Fruit fly (Drosophila melanogaster) whole organism, embryonic: ENCODE results near the gene CG8526.

Source experiments
- Atf-2 ChIP-seq: fragments of 200-800 bp; sonication (Bioruptor generic); optimal IDR thresholded peaks from 2 replicates; lab custom pipeline; 2016; ENCODE audit warnings: missing biosample characterization, missing genetic modification characterization
- Bdp1 ChIP-seq: fragments of 200-800 bp; sonication (Bioruptor generic); optimal IDR thresholded peaks from 3 replicates; lab custom pipeline; 2016; ENCODE audit warnings: missing biosample characterization, missing genetic modification characterization
- CG10209 ChIP-seq: fragments of 200-800 bp; sonication (Bioruptor generic); optimal IDR thresholded peaks from 3 replicates; lab custom pipeline; 2017; ENCODE audit warnings: missing biosample characterization, mild to moderate bottlenecking, missing genetic modification characterization, missing genetic modification reagents
- CG10654 ChIP-seq: fragments of 200-800 bp; sonication (Bioruptor generic); optimal IDR thresholded peaks from 2 replicates; lab custom pipeline; 2016; ENCODE audit warnings: missing biosample characterization, missing genetic modification characterization
- CG12155 ChIP-seq: fragments of 200-800 bp; sonication (Bioruptor generic); optimal IDR thresholded peaks from 3 replicates; lab custom pipeline; 2016; ENCODE audit warnings: missing biosample characterization, missing genetic modification characterization
- CG12744 ChIP-seq: fragments of 200-800 bp; sonication (Bioruptor generic); optimal IDR thresholded peaks from 2 replicates; lab custom pipeline; 2016; ENCODE audit warnings: missing biosample characterization, missing genetic modification characterization
- CG13624 ChIP-seq: fragments of 200-800 bp; sonication (Bioruptor generic); optimal IDR thresholded peaks from 2 replicates; lab custom pipeline; 2016; ENCODE audit warnings: missing biosample characterization, missing genetic modification characterization
- CG13775 ChIP-seq: fragments of 200-800 bp; sonication (Bioruptor generic); optimal IDR thresholded peaks from 3 replicates; lab custom pipeline; 2017; ENCODE audit warnings: missing biosample characterization, mild to moderate bottlenecking, missing genetic modification characterization
- CG14441 ChIP-seq: fragments of 200-800 bp; sonication (Bioruptor generic); IDR thresholded peaks from 2 replicates; pipeline ENCODE4 v1.3.6; 2022; ENCODE audit warnings: missing biosample characterization, missing genetic modification characterization
- CG14710 ChIP-seq: fragments of 200-800 bp; sonication (Bioruptor generic); optimal IDR thresholded peaks from 3 replicates; lab custom pipeline; 2019; ENCODE audit warnings: missing biosample characterization, mild to moderate bottlenecking, missing genetic modification characterization, moderate library complexity
- CG15696 ChIP-seq: fragments of 200-800 bp; sonication (Bioruptor generic); optimal IDR thresholded peaks from 2 replicates; lab custom pipeline; 2019; ENCODE audit warnings: missing biosample characterization, mild to moderate bottlenecking, missing genetic modification characterization, moderate library complexity
- CG2120 ChIP-seq: fragments of 200-800 bp; sonication (Bioruptor generic); optimal IDR thresholded peaks from 3 replicates; lab custom pipeline; 2016; ENCODE audit warnings: missing biosample characterization, missing genetic modification characterization
- CG30020 ChIP-seq: fragments of 200-800 bp; optimal IDR thresholded peaks from 2 replicates; lab custom pipeline; 2019; ENCODE audit warnings: missing biosample characterization, mild to moderate bottlenecking, missing genetic modification characterization, moderate library complexity
- CG30403 ChIP-seq: fragments of 200-800 bp; sonication (Bioruptor generic); optimal IDR thresholded peaks from 3 replicates; lab custom pipeline; 2016; ENCODE audit warnings: missing biosample characterization, missing genetic modification characterization
- CG3847 ChIP-seq: fragments of 200-800 bp; sonication (Bioruptor generic); IDR thresholded peaks from 2 replicates; pipeline ENCODE4 v1.3.6; 2022; ENCODE audit warnings: missing biosample characterization, missing genetic modification characterization
- CG4730 ChIP-seq: fragments of 200-800 bp; sonication (Bioruptor generic); IDR thresholded peaks from 2 replicates; pipeline ENCODE4 v1.3.6; 2022; ENCODE audit warnings: missing biosample characterization, missing genetic modification characterization
- CG4820 ChIP-seq: fragments of 200-800 bp; sonication (Bioruptor generic); optimal IDR thresholded peaks from 3 replicates; lab custom pipeline; 2016; ENCODE audit warnings: missing biosample characterization, missing genetic modification characterization
- CG5245 ChIP-seq: fragments of 200-800 bp; sonication (Bioruptor generic); optimal IDR thresholded peaks from 3 replicates; lab custom pipeline; 2016; ENCODE audit warnings: missing biosample characterization, missing genetic modification characterization
- CG6765 ChIP-seq: fragments of 200-800 bp; sonication (Bioruptor generic); optimal IDR thresholded peaks from 3 replicates; lab custom pipeline; 2017; ENCODE audit warnings: missing biosample characterization, mild to moderate bottlenecking, missing genetic modification characterization
- CG7963 ChIP-seq: fragments of 200-800 bp; sonication (Bioruptor generic); IDR thresholded peaks from 3 replicates; pipeline ENCODE4 v1.3.6; 2022; ENCODE audit warnings: missing biosample characterization, missing genetic modification characterization; ENCODE audit not compliant: partially characterized antibody
- CG9727 ChIP-seq: fragments of 200-800 bp; sonication (Bioruptor generic); optimal IDR thresholded peaks from 3 replicates; lab custom pipeline; 2017; ENCODE audit warnings: missing biosample characterization, mild to moderate bottlenecking, missing genetic modification characterization
- CHES-1-like ChIP-seq: fragments of 200-800 bp; sonication (Bioruptor generic); optimal IDR thresholded peaks from 2 replicates; lab custom pipeline; 2016; ENCODE audit warnings: missing biosample characterization, missing genetic modification characterization
- Chrac-16 ChIP-seq: fragments of 200-800 bp; sonication (Bioruptor generic); optimal IDR thresholded peaks from 3 replicates; lab custom pipeline; 2016; ENCODE audit warnings: missing biosample characterization, missing genetic modification characterization
- Dp ChIP-seq: fragments of 200-800 bp; sonication (Bioruptor generic); optimal IDR thresholded peaks from 2 replicates; lab custom pipeline; 2018; ENCODE audit warnings: missing biosample characterization, mild to moderate bottlenecking, missing genetic modification characterization, moderate library complexity
- Hr3 ChIP-seq: fragments of 200-800 bp; sonication (Bioruptor generic); optimal IDR thresholded peaks from 3 replicates; lab custom pipeline; 2016; ENCODE audit warnings: missing biosample characterization, missing genetic modification characterization
- NfI ChIP-seq: fragments of 200-800 bp; sonication (Bioruptor generic); optimal IDR thresholded peaks from 3 replicates; lab custom pipeline; 2018; ENCODE audit warnings: missing biosample characterization, mild to moderate bottlenecking, missing genetic modification characterization, moderate library complexity
- Trl ChIP-seq, 3 experiments: fragments of >200 bp in 2 of 3; fragments of 200-800 bp in 1 of 3; sonication (Bioruptor generic) in 1 of 3; optimal IDR thresholded peaks; 2 replicates in 1 of 3; 3 replicates in 2 of 3; lab custom pipeline; 2016 to 2017; ENCODE audit warnings: missing biosample characterization in 1 of 3, missing genetic modification characterization in 1 of 3
- ab ChIP-seq: fragments of 200-800 bp; sonication (Bioruptor generic); optimal IDR thresholded peaks from 2 replicates; lab custom pipeline; 2016; ENCODE audit warnings: missing biosample characterization, missing genetic modification characterization
- bigmax ChIP-seq: fragments of 200-800 bp; sonication (Bioruptor generic); optimal IDR thresholded peaks from 2 replicates; lab custom pipeline; 2018; ENCODE audit warnings: missing biosample characterization, mild to moderate bottlenecking, missing genetic modification characterization
- bowl ChIP-seq: fragments of 200-800 bp; sonication (Bioruptor generic); IDR thresholded peaks from 2 replicates; pipeline ENCODE4 v1.3.6; 2022; ENCODE audit warnings: missing biosample characterization, missing genetic modification characterization
- bsh ChIP-seq, 2 experiments: fragments of 200-800 bp; sonication (Bioruptor generic); optimal IDR thresholded peaks; 2 replicates each; lab custom pipeline; 2017 to 2018; ENCODE audit warnings: mild to moderate bottlenecking in 2 of 2, missing biosample characterization in 2 of 2, missing genetic modification characterization in 2 of 2, moderate library complexity in 1 of 2
- chn ChIP-seq: fragments of 200-800 bp; sonication (Bioruptor generic); optimal IDR thresholded peaks from 2 replicates; lab custom pipeline; 2016; ENCODE audit warnings: missing biosample characterization, missing genetic modification characterization
- crp ChIP-seq, 2 experiments: fragments of 200-800 bp; sonication (Bioruptor generic); optimal IDR thresholded peaks; 2 replicates in 1 of 2; 3 replicates in 1 of 2; lab custom pipeline; 2017; ENCODE audit warnings: missing biosample characterization in 2 of 2, missing genetic modification characterization in 2 of 2, mild to moderate bottlenecking in 1 of 2, moderate library complexity in 1 of 2
- dm ChIP-seq: fragments of 200-800 bp; sonication (Bioruptor generic); optimal IDR thresholded peaks from 3 replicates; lab custom pipeline; 2016; ENCODE audit warnings: missing biosample characterization, missing genetic modification characterization
- ewg ChIP-seq: fragments of 200-800 bp; sonication (Bioruptor generic); optimal IDR thresholded peaks from 3 replicates; lab custom pipeline; 2017; ENCODE audit warnings: mild to moderate bottlenecking, missing biosample characterization, missing genetic modification reagents, missing genetic modification characterization
- gfzf ChIP-seq: fragments of 200-800 bp; sonication (Bioruptor generic); optimal IDR thresholded peaks from 2 replicates; lab custom pipeline; 2016; ENCODE audit warnings: missing biosample characterization, mild to moderate bottlenecking, missing genetic modification characterization, moderate library complexity
- grau ChIP-seq: fragments of 200-800 bp; optimal IDR thresholded peaks from 3 replicates; lab custom pipeline; 2019; ENCODE audit warnings: missing biosample characterization, mild to moderate bottlenecking, missing genetic modification characterization, moderate library complexity
- lbe ChIP-seq: fragments of 200-800 bp; sonication (Bioruptor generic); optimal IDR thresholded peaks from 2 replicates; lab custom pipeline; 2016; ENCODE audit warnings: missing biosample characterization, mild to moderate bottlenecking, missing genetic modification characterization
- pan ChIP-seq, 4 experiments: fragments of >200 bp in 3 of 4; fragments of 200-800 bp in 1 of 4; sonication (Bioruptor generic) in 1 of 4; optimal IDR thresholded peaks in 3 of 4; IDR thresholded peaks in 1 of 4; 2 replicates each; pipeline versions ENCODE4 v1.3.6 to Lab custom; 2017 to 2022; ENCODE audit warnings: missing biosample characterization in 2 of 4, missing genetic modification characterization in 2 of 4, mixed read lengths in 1 of 4
- pho ChIP-seq: fragments of 200-800 bp; sonication (Bioruptor generic); optimal IDR thresholded peaks from 2 replicates; lab custom pipeline; 2016; ENCODE audit warnings: missing biosample characterization, missing genetic modification characterization
- shn ChIP-seq: fragments of 200-800 bp; sonication (Bioruptor generic); optimal IDR thresholded peaks from 3 replicates; lab custom pipeline; 2016; ENCODE audit warnings: missing biosample characterization, missing genetic modification characterization
- slbo ChIP-seq: fragments of 200-800 bp; sonication (Bioruptor generic); IDR thresholded peaks from 2 replicates; pipeline ENCODE4 v1.3.6; 2022; ENCODE audit warnings: missing biosample characterization, missing genetic modification characterization
- sna ChIP-seq: fragments of 200-800 bp; sonication (Bioruptor generic); IDR thresholded peaks from 2 replicates; pipeline ENCODE4 v1.3.6; 2022; ENCODE audit warnings: missing biosample characterization, missing genetic modification characterization; ENCODE audit not compliant: partially characterized antibody
- sob ChIP-seq: fragments of 200-800 bp; sonication (Bioruptor generic); IDR thresholded peaks from 2 replicates; pipeline ENCODE4 v1.3.6; 2022; ENCODE audit warnings: missing biosample characterization, missing genetic modification characterization
- sug ChIP-seq: fragments of 200-800 bp; optimal IDR thresholded peaks from 2 replicates; lab custom pipeline; 2019; ENCODE audit warnings: missing biosample characterization, mild to moderate bottlenecking, missing genetic modification characterization, moderate library complexity
- tgo ChIP-seq: fragments of 200-800 bp; sonication (Bioruptor generic); IDR thresholded peaks from 3 replicates; pipeline ENCODE4 v1.3.6; 2022; ENCODE audit warnings: missing biosample characterization, missing genetic modification characterization
- tll ChIP-seq, 2 experiments: fragments of 200-800 bp in 1 of 2; fragments of >200 bp in 1 of 2; sonication (Bioruptor generic) in 1 of 2; optimal IDR thresholded peaks; 2 replicates each; lab custom pipeline; 2017 to 2019; ENCODE audit warnings: missing biosample characterization in 2 of 2, missing genetic modification characterization in 2 of 2, mild to moderate bottlenecking in 1 of 2, moderate library complexity in 1 of 2
- vvl ChIP-seq: fragments of 200-800 bp; sonication (Bioruptor generic); IDR thresholded peaks from 2 replicates; pipeline ENCODE4 v1.3.6; 2022; ENCODE audit warnings: missing biosample characterization, missing genetic modification characterization

CG8526 gene

dm6 chr3R:9791177-9791806 lies 9.8 kb upstream of the CG8526 start, which contains the start of the genes CG12945 and CG8507 (continued):
- TF ChIP-seq ab (GFP tag; lab: Kevin White, UChicago) (no peak), CG14441 (GFP tag; lab: Robert Waterston, UW) (0 out of 2 replicates have a peak, but pooled peaks have one; percentile 17), Hr3 (GFP tag; lab: Kevin White, UChicago) (peak; percentile 26), CG13624 (GFP tag; lab: Kevin White, UChicago) (peak; percentile 42), CG4730 (no peak), ewg (no peak), CG4820 (GFP tag; lab: Kevin White, UChicago) (peak; percentile 39), CHES-1-like (peak; percentile 54), tgo (GFP tag; lab: Robert Waterston, UW) (peak; percentile 56; the same call in 2 of the 3 replicates), CG12744 (peak; percentile 43), CG3847 (peak; percentile 81), shn (GFP tag; lab: Kevin White, UChicago) (peak; percentile 53), bowl (GFP tag; lab: Robert Waterston, UW) (no peak), pho (GFP tag; lab: Kevin White, UChicago) (peak; percentile 33), dm (GFP tag; lab: Kevin White, UChicago) (peak; percentile 34), tll (GFP tag; optimal IDR thresholded peaks at IDR 0.05; lab: Kevin White, UChicago) (peak in 1 of 2 experiments; percentile 47), chn (GFP tag; lab: Kevin White, UChicago) (peak; percentile 41), lbe (GFP tag; lab: Kevin White, UChicago) (peak; percentile 3), gfzf (GFP tag; lab: Kevin White, UChicago) (peak; percentile 79), CG14710 (tag; lab: Kevin White, UChicago) (peak; percentile 70), CG7963 (no peak), grau (tag; lab: Kevin White, UChicago) (peak; percentile 63), CG6765 (no peak), CG13775 (GFP tag; lab: Kevin White, UChicago) (peak; percentile 58), sna (GFP tag; lab: Robert Waterston, UW) (no peak), CG15696 (tag; lab: Kevin White, UChicago) (peak; percentile 48), CG12155 (GFP tag; lab: Kevin White, UChicago) (peak; percentile 35), CG5245 (GFP tag; lab: Kevin White, UChicago) (peak; percentile 2), CG9727 (peak; percentile 42), Dp (GFP tag; lab: Kevin White, UChicago) (peak; percentile 32), CG10209 (GFP tag; lab: Kevin White, UChicago) (peak; percentile 16), sug (peak; percentile 71), crp (GFP tag; optimal IDR thresholded peaks at IDR 0.05; lab: Kevin White, UChicago) (peak in 1 of 2 experiments; percentile 8), sob (GFP tag; lab: Robert Waterston, UW) (peak; percentile 8; the same call in 1 of the 2 replicates), bsh (GFP tag; optimal IDR thresholded peaks at IDR 0.05; lab: Kevin White, UChicago) (peak in 1 of 2 experiments; percentile 20), Atf-2 (GFP tag; lab: Kevin White, UChicago) (peak; percentile 53), bigmax (GFP tag; lab: Kevin White, UChicago) (no peak), pan (optimal IDR thresholded peaks at IDR 0.05; lab: Kevin White, UChicago) (no peak), pan (GFP tag; optimal IDR thresholded peaks at IDR 0.05 in 1 of 2, IDR thresholded peaks at IDR 0.05 in 1 of 2) (no peak), slbo (GFP tag; lab: Robert Waterston, UW) (peak; percentile 47; the same call in 1 of the 2 replicates), CG10654 (GFP tag; lab: Kevin White, UChicago) (peak; percentile 4), CG30020 (peak; percentile 52), Bdp1 (GFP tag; lab: Kevin White, UChicago) (peak; percentile 14), Trl (optimal IDR thresholded peaks at IDR 0.05; lab: Kevin White, UChicago) (no peak), Trl (GFP tag; optimal IDR thresholded peaks at IDR 0.05; lab: Kevin White, UChicago) (peak; percentile 4), vvl (GFP tag; lab: Robert Waterston, UW) (peak; percentile 31; the same call in 1 of the 2 replicates), CG30403 (GFP tag; lab: Kevin White, UChicago) (peak; percentile 67), Chrac-16 (peak; percentile 28), CG2120 (GFP tag; lab: Kevin White, UChicago) (peak; percentile 79), NfI (peak; percentile 41)
